Worm (Caenorhabditis elegans) whole organism, L1 larva: ENCODE measurements around the gene srh-83.

Experiments
- elt-2 ChIP-seq: sonication (generic microtip); optimal IDR thresholded peaks from 2 replicates; lab custom pipeline; 2016; ENCODE audit warnings: missing genetic modification characterization, mild to moderate bottlenecking, inconsistent platforms, missing compliant biosample characterization, missing genetic modification reagents
- elt-3 ChIP-seq, 6 experiments: fragments of 150-350 bp in 1 of 6; sonication (generic microtip); optimal IDR thresholded peaks; 2 replicates each; lab custom pipeline; 2017 to 2018; ENCODE audit warnings: missing biosample characterization in 6 of 6, missing genetic modification characterization in 6 of 6, inconsistent platforms in 1 of 6
- fkh-10 ChIP-seq: sonication (generic microtip); optimal IDR thresholded peaks from 2 replicates; lab custom pipeline; 2017; ENCODE audit warnings: missing biosample characterization, missing genetic modification reagents, missing genetic modification characterization
- rnt-1 ChIP-seq: sonication (generic microtip); optimal IDR thresholded peaks from 2 replicates; lab custom pipeline; 2016; ENCODE audit warnings: mild to moderate bottlenecking, missing genetic modification characterization, moderate library complexity, missing compliant biosample characterization
- tlp-1 ChIP-seq: fragments of 150-350 bp; optimal IDR thresholded peaks from 2 replicates; lab custom pipeline; 2014; ENCODE audit warnings: missing biosample characterization, missing genetic modification characterization
- zag-1 ChIP-seq: fragments of 150-350 bp; optimal IDR thresholded peaks from 2 replicates; lab custom pipeline; 2014; ENCODE audit warnings: missing biosample characterization, missing genetic modification characterization
- ztf-11 ChIP-seq, 2 experiments: sonication (generic microtip); optimal IDR thresholded peaks; 2 replicates each; lab custom pipeline; 2016 to 2017; ENCODE audit warnings: missing genetic modification characterization in 2 of 2, missing biosample characterization in 1 of 2, missing compliant biosample characterization in 1 of 2

- TF ChIP-seq zag-1 (tag; lab: Kevin White, UChicago) (no peak), ztf-11 (tag; optimal IDR thresholded peaks at IDR 0.05; lab: Kevin White, UChicago) (no peak), elt-3 (tag; optimal IDR thresholded peaks at IDR 0.05; lab: Kevin White, UChicago) (no peak), fkh-10 (GFP tag; lab: Kevin White, UChicago) (no peak), rnt-1 (tag; lab: Kevin White, UChicago) (no peak), tlp-1 (tag; lab: Kevin White, UChicago) (no peak), elt-2 (tag; lab: Kevin White, UChicago) (no peak)
Observed at ce11 chrV:7199932-7200331, 35.6 kb downstream of the srh-83 start, which contains the start of gene F09G2.1.
